Worm (Caenorhabditis elegans) whole organism, late embryonic: ENCODE results near the gene spas-1.

ENCODE experiments used
- ceh-2 ChIP-seq: sonication (generic microtip); optimal IDR thresholded peaks from 2 replicates; lab custom pipeline; 2016; ENCODE audit warnings: missing genotype, missing genetic modification characterization, missing compliant biosample characterization
- ceh-22 ChIP-seq: sonication (generic microtip); optimal IDR thresholded peaks from 2 replicates; lab custom pipeline; 2017; ENCODE audit warnings: missing biosample characterization, missing genetic modification characterization
- ceh-31 ChIP-seq: sonication (generic microtip); optimal IDR thresholded peaks from 2 replicates; lab custom pipeline; 2016; ENCODE audit warnings: missing genetic modification characterization, missing compliant biosample characterization
- elt-2 ChIP-seq: sonication (generic microtip); optimal IDR thresholded peaks from 2 replicates; lab custom pipeline; 2016; ENCODE audit warnings: missing genetic modification reagents, missing genetic modification characterization, missing compliant biosample characterization
- fkh-10 ChIP-seq: fragments of 150-350 bp; optimal IDR thresholded peaks from 2 replicates; lab custom pipeline; 2014; ENCODE audit warnings: missing biosample characterization, missing genetic modification reagents, missing genetic modification characterization
- fkh-6 ChIP-seq: sonication (generic microtip); optimal IDR thresholded peaks from 2 replicates; lab custom pipeline; 2016; ENCODE audit warnings: missing genetic modification characterization, missing compliant biosample characterization
- lim-6 ChIP-seq: sonication (generic microtip); optimal IDR thresholded peaks from 2 replicates; lab custom pipeline; 2016; ENCODE audit warnings: missing genetic modification characterization, missing compliant biosample characterization
- lin-11 ChIP-seq: fragments of 200-800 bp; sonication (Bioruptor generic); optimal IDR thresholded peaks from 2 replicates; lab custom pipeline; 2018; ENCODE audit warnings: mild to moderate bottlenecking, missing genetic modification characterization, missing compliant biosample characterization
- madf-2 ChIP-seq: sonication (generic microtip); optimal IDR thresholded peaks from 2 replicates; lab custom pipeline; 2017; ENCODE audit warnings: missing genetic modification characterization, missing compliant biosample characterization
- nhr-11 ChIP-seq: fragments of 150-350 bp; optimal IDR thresholded peaks from 2 replicates; lab custom pipeline; 2014; ENCODE audit warnings: missing biosample characterization, missing genetic modification characterization
- ttx-3 ChIP-seq: sonication (generic microtip); optimal IDR thresholded peaks from 2 replicates; lab custom pipeline; 2016; ENCODE audit warnings: missing genetic modification reagents, missing genetic modification characterization, missing compliant biosample characterization

DNA sequence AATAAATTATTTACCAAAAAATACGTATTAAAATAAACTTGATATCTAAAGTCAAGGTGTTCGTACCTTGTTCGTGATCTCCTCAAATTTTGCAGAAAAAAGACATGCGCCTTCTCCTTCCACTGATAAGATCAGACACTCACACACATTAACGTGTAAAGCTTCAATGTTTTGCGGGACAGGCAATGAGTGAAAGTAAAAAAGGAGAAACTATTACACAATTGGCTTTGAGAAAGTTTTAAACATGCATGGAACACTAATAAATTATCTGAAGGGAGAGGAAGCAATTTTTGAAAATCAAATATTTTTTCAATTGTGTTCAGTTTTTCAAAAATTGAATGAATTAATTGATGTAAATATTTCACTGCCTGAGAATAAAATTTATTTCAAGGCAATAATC, 49.4 kb downstream of the spas-1 start:
- no peak for TF ChIP-seq lim-6 (tag; lab: Kevin White, UChicago)
- TF ChIP-seq ceh-2 (tag; lab: Kevin White, UChicago) = no peak
- TF ChIP-seq fkh-10 = no peak
- TF ChIP-seq ceh-22 = no peak
- TF ChIP-seq fkh-6 (tag; lab: Kevin White, UChicago) = no peak
- TF ChIP-seq ceh-31 (tag; lab: Kevin White, UChicago) = no peak
- TF ChIP-seq lin-11 = no peak
- TF ChIP-seq nhr-11 (tag; lab: Kevin White, UChicago) = no peak
- no peak for TF ChIP-seq elt-2 (tag; lab: Kevin White, UChicago)
- no peak for TF ChIP-seq ttx-3 (tag; lab: Kevin White, UChicago)
- TF ChIP-seq madf-2 = no peak
